Fruit fly (Drosophila melanogaster) whole organism, embryonic: ENCODE results near the gene Pex3.

Experiments
- CG11560 ChIP-seq: fragments of 200-800 bp; sonication (Bioruptor generic); IDR thresholded peaks from 3 replicates; pipeline ENCODE4 v1.3.6; 2022; ENCODE audit warnings: missing biosample characterization, missing genetic modification characterization
- CG13123 ChIP-seq: fragments of 200-800 bp; sonication (Bioruptor generic); optimal IDR thresholded peaks from 2 replicates; lab custom pipeline; 2016; ENCODE audit warnings: missing biosample characterization, missing genetic modification characterization
- CG18764 ChIP-seq: fragments of 200-800 bp; sonication (Bioruptor generic); optimal IDR thresholded peaks from 3 replicates; lab custom pipeline; 2016; ENCODE audit warnings: missing biosample characterization, missing genetic modification characterization
- CG2875 ChIP-seq: fragments of 200-800 bp; sonication (Bioruptor generic); optimal IDR thresholded peaks from 2 replicates; lab custom pipeline; 2017; ENCODE audit warnings: missing biosample characterization, mild to moderate bottlenecking, missing genetic modification characterization, missing genetic modification reagents
- CG3407 ChIP-seq: fragments of 200-800 bp; sonication (Bioruptor generic); optimal IDR thresholded peaks from 2 replicates; lab custom pipeline; 2018; ENCODE audit warnings: missing biosample characterization, mild to moderate bottlenecking, missing genetic modification characterization
- CG6813 ChIP-seq: fragments of 200-800 bp; sonication (Bioruptor generic); optimal IDR thresholded peaks from 2 replicates; lab custom pipeline; 2017; ENCODE audit warnings: missing biosample characterization, missing genetic modification characterization, mild to moderate bottlenecking, moderate library complexity, missing genetic modification reagents
- Dip2 ChIP-seq: fragments of 200-800 bp; sonication (Bioruptor generic); IDR thresholded peaks from 2 replicates; pipeline ENCODE4 v1.3.6; 2022; ENCODE audit warnings: missing biosample characterization, missing genetic modification characterization
- Vsx1 ChIP-seq: fragments of 200-800 bp; sonication (Bioruptor generic); optimal IDR thresholded peaks from 2 replicates; lab custom pipeline; 2017; ENCODE audit warnings: missing biosample characterization, mild to moderate bottlenecking, missing genetic modification characterization, missing genetic modification reagents
- dysf ChIP-seq: fragments of 200-800 bp; sonication (Bioruptor generic); IDR thresholded peaks from 3 replicates; pipeline ENCODE4 v1.3.6; 2022; ENCODE audit warnings: missing biosample characterization, missing genetic modification characterization
- insv ChIP-seq, 2 experiments: fragments of 200-800 bp; sonication (Bioruptor generic); optimal IDR thresholded peaks; 3 replicates each; lab custom pipeline; 2016 to 2018; ENCODE audit warnings: missing biosample characterization in 2 of 2, missing genetic modification characterization in 2 of 2
- odd ChIP-seq: fragments of 200-800 bp; sonication (Bioruptor generic); optimal IDR thresholded peaks from 2 replicates; lab custom pipeline; 2017; ENCODE audit warnings: missing biosample characterization, mild to moderate bottlenecking, missing genetic modification characterization
- org-1 ChIP-seq: fragments of 200-800 bp; sonication (Bioruptor generic); optimal IDR thresholded peaks from 2 replicates; lab custom pipeline; 2017; ENCODE audit warnings: missing biosample characterization, missing genetic modification characterization
- pan ChIP-seq, 4 experiments: fragments of >200 bp in 3 of 4; fragments of 200-800 bp in 1 of 4; sonication (Bioruptor generic) in 1 of 4; optimal IDR thresholded peaks in 3 of 4; IDR thresholded peaks in 1 of 4; 2 replicates each; pipeline versions ENCODE4 v1.3.6 to Lab custom; 2017 to 2022; ENCODE audit warnings: missing biosample characterization in 2 of 4, missing genetic modification characterization in 2 of 4, mixed read lengths in 1 of 4
- prd ChIP-seq, 3 experiments: fragments of >200 bp in 2 of 3; fragments of 200-800 bp in 1 of 3; sonication (Bioruptor generic) in 1 of 3; optimal IDR thresholded peaks in 2 of 3; IDR thresholded peaks in 1 of 3; 2 replicates in 2 of 3; 3 replicates in 1 of 3; pipeline versions ENCODE4 v1.3.6 to Lab custom; 2017 to 2022; ENCODE audit warnings: missing biosample characterization in 1 of 3, missing genetic modification characterization in 1 of 3

DNA sequence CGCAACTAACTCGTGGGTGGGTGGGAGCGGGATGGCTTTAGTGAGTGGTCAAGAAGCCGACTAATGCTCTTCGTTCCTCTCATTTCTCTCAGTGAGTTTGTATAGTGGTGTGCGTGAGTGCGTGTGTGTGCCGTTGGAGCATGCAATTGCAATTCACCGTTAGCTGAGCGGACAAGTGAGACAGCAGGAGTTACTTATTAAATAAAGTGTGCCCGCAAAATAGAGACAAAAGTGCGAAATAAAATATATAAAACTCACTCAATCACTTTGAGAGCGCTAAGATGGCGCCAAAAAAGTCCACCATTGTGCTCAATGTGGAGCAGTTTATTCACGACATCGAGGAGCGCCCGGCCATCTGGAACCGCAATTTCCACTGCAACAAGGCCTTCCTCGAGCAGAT, 35.6 kb upstream of the Pex3 start:
- TF ChIP-seq CG11560 (tag; lab: Robert Waterston, UW) (no peak), org-1 (GFP tag; lab: Kevin White, UChicago) (no peak), CG6813 (GFP tag; lab: Kevin White, UChicago) (no peak), odd (GFP tag; lab: Kevin White, UChicago) (no peak), CG18764 (GFP tag; lab: Kevin White, UChicago) (no peak), Dip2 (GFP tag; lab: Robert Waterston, UW) (no peak), Vsx1 (GFP tag; lab: Kevin White, UChicago) (no peak), dysf (GFP tag; lab: Robert Waterston, UW) (no peak), insv (GFP tag; optimal IDR thresholded peaks at IDR 0.05; lab: Kevin White, UChicago) (no peak), prd (optimal IDR thresholded peaks at IDR 0.05; lab: Kevin White, UChicago) (no peak), prd (GFP tag; IDR thresholded peaks at IDR 0.05; lab: Robert Waterston, UW) (no peak), pan (optimal IDR thresholded peaks at IDR 0.05; lab: Kevin White, UChicago) (no peak), pan (GFP tag; optimal IDR thresholded peaks at IDR 0.05 in 1 of 2, IDR thresholded peaks at IDR 0.05 in 1 of 2) (no peak), CG2875 (no peak), CG13123 (GFP tag; lab: Kevin White, UChicago) (no peak), CG3407 (GFP tag; lab: Kevin White, UChicago) (no peak)
